Worm (Caenorhabditis elegans): ENCODE results near the gene C07G1.6.

DNA sequence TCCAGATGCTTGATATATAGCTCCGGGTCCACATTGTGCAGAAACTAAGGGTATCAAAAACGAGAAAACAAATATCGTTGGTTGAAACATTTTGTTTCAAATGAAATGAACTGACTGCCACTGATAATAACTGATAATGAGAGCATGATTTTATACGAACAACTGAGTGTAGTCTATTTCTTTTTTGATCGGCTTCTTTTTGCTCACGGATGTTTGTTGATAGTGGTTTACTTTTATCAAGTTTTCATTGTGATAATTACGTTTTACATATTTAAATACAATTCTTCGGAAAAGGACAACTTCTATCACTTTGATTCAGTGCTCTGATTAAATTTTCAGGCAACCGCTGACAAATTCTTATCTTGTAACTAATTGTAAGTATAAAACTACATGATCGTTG lies 46.5 kb downstream of the C07G1.6 start, which contains the start of gene clec-51:
- TF ChIP-seq zag-1 (tag; optimal IDR thresholded peaks at IDR 0.05) = no peak
- TF ChIP-seq lim-7 (GFP tag; IDR thresholded peaks at IDR 0.05) = no peak
- no peak for TF ChIP-seq T26A8.4 (GFP tag; IDR thresholded peaks at IDR 0.05)
- TF ChIP-seq ztf-11 (tag; optimal IDR thresholded peaks at IDR 0.05) = no peak
- no peak for TF ChIP-seq lin-13 (GFP tag; optimal IDR thresholded peaks at IDR 0.05)
- TF ChIP-seq ces-1 (GFP tag; optimal IDR thresholded peaks at IDR 0.05) = no peak
- TF ChIP-seq fos-1 (tag; optimal IDR thresholded peaks at IDR 0.05) = no peak
- no peak for TF ChIP-seq aly-2 (tag; optimal IDR thresholded peaks at IDR 0.05)
- TF ChIP-seq lsy-2 (tag; optimal IDR thresholded peaks at IDR 0.05) = no peak
- no peak for TF ChIP-seq unc-62 (GFP tag; optimal IDR thresholded peaks at IDR 0.05 in 1 of 2)
- TF ChIP-seq unc-62 (tag; optimal IDR thresholded peaks at IDR 0.05) = no peak
- TF ChIP-seq mdl-1 (tag; optimal IDR thresholded peaks at IDR 0.05) = no peak
- peak; percentile 15 for TF ChIP-seq nhr-77 (tag; optimal IDR thresholded peaks at IDR 0.05)
- TF ChIP-seq pha-4 (GFP tag; IDR thresholded peaks at IDR 0.05) = no peak
- TF ChIP-seq pha-4 (tag; optimal IDR thresholded peaks at IDR 0.05) = no peak

All from whole organism, L4 larva.